Worm (Caenorhabditis elegans) whole organism, early embryonic: ENCODE measurements around the gene C37E2.10.

Source experiments
- B0310.2 ChIP-seq: sonication (generic microtip); optimal IDR thresholded peaks from 2 replicates; lab custom pipeline; 2016; ENCODE audit warnings: mild to moderate bottlenecking, missing genetic modification characterization, missing compliant biosample characterization
- F13C5.2 ChIP-seq: sonication (generic microtip); optimal IDR thresholded peaks from 2 replicates; lab custom pipeline; 2017; ENCODE audit warnings: mild to moderate bottlenecking, missing genetic modification characterization, inconsistent platforms, missing compliant biosample characterization
- aly-1 ChIP-seq: sonication (generic microtip); optimal IDR thresholded peaks from 2 replicates; lab custom pipeline; 2016; ENCODE audit warnings: missing genetic modification characterization, missing compliant biosample characterization
- ama-1 ChIP-seq: fragments of 150-350 bp; optimal IDR thresholded peaks from 2 replicates; lab custom pipeline; 2014
- ceh-13 ChIP-seq: fragments of 200-800 bp; sonication (Bioruptor generic); optimal IDR thresholded peaks from 2 replicates; lab custom pipeline; 2018; ENCODE audit warnings: mild to moderate bottlenecking, missing genetic modification characterization, missing compliant biosample characterization
- ceh-36 ChIP-seq: sonication (generic microtip); optimal IDR thresholded peaks from 2 replicates; lab custom pipeline; 2016; ENCODE audit warnings: missing genetic modification characterization, inconsistent platforms, missing compliant biosample characterization
- ets-7 ChIP-seq: sonication (generic microtip); optimal IDR thresholded peaks from 2 replicates; lab custom pipeline; 2016; ENCODE audit warnings: missing genotype, missing genetic modification characterization, missing compliant biosample characterization
- flt-1 ChIP-seq: fragments of 200-800 bp; sonication (Bioruptor generic); IDR thresholded peaks from 2 replicates; pipeline ENCODE4 v1.3.6; 2022; ENCODE audit warnings: missing genetic modification characterization, missing compliant biosample characterization
- hmbx-1 ChIP-seq: sonication (generic microtip); optimal IDR thresholded peaks from 2 replicates; lab custom pipeline; 2016; ENCODE audit warnings: mild to moderate bottlenecking, missing genetic modification characterization, missing compliant biosample characterization
- hmg-4 ChIP-seq: fragments of 200-800 bp; sonication (Bioruptor generic); optimal IDR thresholded peaks from 2 replicates; lab custom pipeline; 2018; ENCODE audit warnings: mild to moderate bottlenecking, missing genetic modification characterization, missing compliant biosample characterization
- hnd-1 ChIP-seq: sonication (generic microtip); optimal IDR thresholded peaks from 2 replicates; lab custom pipeline; 2016; ENCODE audit warnings: missing genetic modification characterization, missing compliant biosample characterization
- pes-1 ChIP-seq: fragments of 200-800 bp; sonication (Bioruptor generic); IDR thresholded peaks from 2 replicates; pipeline ENCODE4 v1.3.6; 2022; ENCODE audit warnings: missing genetic modification reagents, missing genetic modification characterization, missing compliant biosample characterization
- scrt-1 ChIP-seq: fragments of 200-800 bp; sonication (Bioruptor generic); IDR thresholded peaks from 2 replicates; pipeline ENCODE4 v1.3.6; 2022; ENCODE audit warnings: missing genetic modification characterization, missing compliant biosample characterization
- sea-1 ChIP-seq: fragments of 200-800 bp; sonication (Bioruptor generic); conservative IDR thresholded peaks from 2 replicates; pipeline ENCODE4 v1.3.6; 2022; ENCODE audit warnings: missing genetic modification characterization, missing compliant biosample characterization
- tbx-11 ChIP-seq: fragments of 200-800 bp; sonication (Bioruptor generic); IDR thresholded peaks from 2 replicates; pipeline ENCODE4 v1.3.6; 2022; ENCODE audit warnings: missing genetic modification characterization, missing compliant biosample characterization
- tbx-37 ChIP-seq: fragments of 200-800 bp; sonication (Bioruptor generic); conservative IDR thresholded peaks from 2 replicates; pipeline ENCODE4 v1.3.6; 2022; ENCODE audit warnings: missing genetic modification reagents, missing genetic modification characterization, missing compliant biosample characterization
- tra-4 ChIP-seq: sonication (generic microtip); optimal IDR thresholded peaks from 2 replicates; lab custom pipeline; 2017; ENCODE audit warnings: missing genetic modification characterization, missing compliant biosample characterization

Gene C37E2.10

ce11 chrX:14141896-14142392 lies 36.8 kb upstream of the C37E2.10 start, which contains the start of gene ceh-89:
ceh-89 (plus strand) TSS chrX:14141946.
- TF ChIP-seq ceh-13 = no peak
- no peak for TF ChIP-seq tbx-37 (GFP tag; lab: Robert Waterston, UW)
- no peak for TF ChIP-seq aly-1 (tag; lab: Kevin White, UChicago)
- TF ChIP-seq tra-4 (tag; lab: Kevin White, UChicago) = no peak
- TF ChIP-seq ama-1 (lab: Kevin White, UChicago) = no peak
- TF ChIP-seq ceh-36 = no peak
- TF ChIP-seq ets-7 (tag; lab: Kevin White, UChicago) = no peak
- TF ChIP-seq pes-1 = no peak
- no peak for TF ChIP-seq B0310.2
- no peak for TF ChIP-seq hmg-4

DNA sequence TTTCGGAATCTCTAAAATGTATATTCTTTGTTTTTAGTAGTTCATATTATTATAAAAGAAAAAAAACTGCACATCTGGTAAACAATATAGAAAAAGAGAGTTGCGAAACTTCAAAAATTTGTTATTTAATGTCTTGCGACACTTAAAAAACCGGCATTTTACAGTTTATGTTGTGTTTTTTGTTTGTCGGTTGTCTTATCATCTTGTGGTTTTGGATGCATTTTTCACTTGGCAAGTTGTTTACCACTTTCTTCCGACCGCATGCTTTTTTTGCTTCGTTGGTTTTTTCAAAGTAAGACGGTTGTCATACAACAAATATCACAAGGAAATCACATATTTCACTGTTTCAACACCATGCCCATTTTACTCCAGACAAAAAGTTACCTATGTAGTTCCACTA lies 33.2 kb upstream of the C37E2.10 start:
- TF ChIP-seq ama-1 (lab: Kevin White, UChicago) (no peak), tra-4 (tag; lab: Kevin White, UChicago) (no peak), pes-1 (no peak), tbx-11 (no peak), hmg-4 (no peak), hmbx-1 (no peak), ets-7 (tag; lab: Kevin White, UChicago) (no peak), ceh-13 (no peak), ceh-36 (no peak), scrt-1 (GFP tag; lab: Robert Waterston, UW) (no peak)

DNA sequence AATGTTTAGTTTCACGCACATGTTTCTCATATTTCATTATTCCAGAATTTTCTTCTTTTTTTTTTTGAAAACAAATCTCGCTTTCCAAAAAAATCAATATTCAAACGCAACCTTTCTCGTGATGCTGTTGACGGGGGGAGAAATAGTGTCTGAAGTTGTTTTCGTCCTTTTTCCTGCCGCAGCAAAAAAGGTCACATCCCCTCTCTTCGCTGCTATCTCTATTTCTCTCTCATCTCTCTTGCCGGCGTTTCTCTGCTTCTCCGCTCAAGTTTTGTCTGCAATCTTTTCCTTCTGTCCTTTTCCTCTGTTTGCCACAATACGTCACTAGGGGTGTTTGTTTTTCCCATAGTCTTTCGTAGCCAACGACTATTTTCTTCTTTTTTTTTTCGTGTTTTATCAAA lies 32.0 kb upstream of the C37E2.10 start:
- no peak for TF ChIP-seq ama-1 (lab: Kevin White, UChicago)
- TF ChIP-seq tra-4 (tag; lab: Kevin White, UChicago) = no peak
- no peak for TF ChIP-seq tbx-11
- no peak for TF ChIP-seq ceh-36
- TF ChIP-seq pes-1 = no peak
- TF ChIP-seq scrt-1 (GFP tag; lab: Robert Waterston, UW) = no peak

- TF ChIP-seq ceh-36 (no peak), hmbx-1 (no peak), ceh-13 (no peak), pes-1 (no peak), tbx-37 (GFP tag; lab: Robert Waterston, UW) (no peak), aly-1 (tag; lab: Kevin White, UChicago) (no peak), hnd-1 (tag; lab: Kevin White, UChicago) (no peak), hmg-4 (no peak), B0310.2 (no peak), scrt-1 (GFP tag; lab: Robert Waterston, UW) (no peak), F13C5.2 (no peak), sea-1 (GFP tag; lab: Robert Waterston, UW) (no peak), ets-7 (tag; lab: Kevin White, UChicago) (no peak), tra-4 (tag; lab: Kevin White, UChicago) (no peak), tbx-11 (no peak), flt-1 (GFP tag; lab: Robert Waterston, UW) (no peak)
These were observed 31.4 kb upstream of the C37E2.10 start, which contains the start of gene akt-2 for ce11 chrX:14147400-14147799. akt-2 (plus strand) TSS chrX:14147700.

DNA sequence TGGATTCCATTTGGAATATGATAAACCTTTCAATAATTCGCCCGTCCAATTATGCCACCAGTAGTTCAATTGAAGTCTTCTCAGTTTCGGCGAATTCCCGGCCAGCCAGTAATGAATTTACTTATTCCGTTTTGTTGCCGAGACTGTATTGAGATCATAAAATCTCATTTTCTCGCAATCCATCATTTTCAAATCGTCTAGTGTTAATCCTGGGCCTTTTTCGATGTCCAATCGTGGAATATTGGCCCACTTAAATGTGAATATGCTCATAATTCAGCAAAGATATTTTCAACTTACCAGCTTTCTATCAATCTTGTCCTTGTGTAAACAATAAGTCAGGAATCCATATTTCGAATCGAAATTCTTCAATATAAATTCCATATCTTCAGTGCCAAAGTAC lies 26.1 kb upstream of the C37E2.10 start:
- TF ChIP-seq tbx-37 (GFP tag; lab: Robert Waterston, UW) = no peak
- no peak for TF ChIP-seq scrt-1 (GFP tag; lab: Robert Waterston, UW)
- TF ChIP-seq pes-1 = no peak
- TF ChIP-seq ets-7 (tag; lab: Kevin White, UChicago) = no peak
- no peak for TF ChIP-seq sea-1 (GFP tag; lab: Robert Waterston, UW)
- no peak for TF ChIP-seq B0310.2
- no peak for TF ChIP-seq hnd-1 (tag; lab: Kevin White, UChicago)
- TF ChIP-seq hmg-4 = no peak
- TF ChIP-seq tra-4 (tag; lab: Kevin White, UChicago) = no peak
- TF ChIP-seq ceh-13 = no peak

ce11 chrX:14156913-14157312 lies 21.9 kb upstream of the C37E2.10 start, which contains the start of gene ceh-90:
ceh-90 (minus strand) TSS chrX:14157013.
- TF ChIP-seq B0310.2 (no peak), pes-1 (no peak), tbx-11 (no peak), ceh-36 (no peak), sea-1 (GFP tag; lab: Robert Waterston, UW) (no peak), tbx-37 (GFP tag; lab: Robert Waterston, UW) (no peak), scrt-1 (GFP tag; lab: Robert Waterston, UW) (no peak), hnd-1 (tag; lab: Kevin White, UChicago) (no peak), ets-7 (tag; lab: Kevin White, UChicago) (no peak)

- TF ChIP-seq scrt-1 (GFP tag; lab: Robert Waterston, UW) (no peak), ceh-36 (no peak), aly-1 (tag; lab: Kevin White, UChicago) (no peak), tbx-37 (GFP tag; lab: Robert Waterston, UW) (no peak), ceh-13 (no peak), B0310.2 (no peak), hmg-4 (no peak)
These were observed 17.0 kb upstream of the C37E2.10 start, which contains the start of gene lgc-25 for ce11 chrX:14161684-14162347. lgc-25 (minus strand) TSS chrX:14161734.

- TF ChIP-seq hmbx-1 (no peak), B0310.2 (no peak), tra-4 (tag; lab: Kevin White, UChicago) (no peak), tbx-37 (GFP tag; lab: Robert Waterston, UW) (no peak), aly-1 (tag; lab: Kevin White, UChicago) (no peak), F13C5.2 (no peak)
These were observed 14.6 kb upstream of the C37E2.10 start, which contains the start of gene vha-20 for ce11 chrX:14164234-14164633. vha-20 (minus strand) TSS chrX:14164506.
